Worm (Caenorhabditis elegans) whole organism, L3 larva: ENCODE data around the gene srh-264.

Experiments used
- R02D3.7 ChIP-seq: fragments of 150-350 bp; optimal IDR thresholded peaks from 2 replicates; lab custom pipeline; 2014; ENCODE audit warnings: missing biosample characterization, missing genetic modification characterization
- ZK546.5 ChIP-seq: sonication (generic microtip); optimal IDR thresholded peaks from 2 replicates; lab custom pipeline; 2017; ENCODE audit warnings: missing biosample characterization, missing genetic modification characterization
- aly-2 ChIP-seq: fragments of 150-350 bp; optimal IDR thresholded peaks from 2 replicates; lab custom pipeline; 2014; ENCODE audit warnings: missing biosample characterization, missing genetic modification characterization
- ceh-16 ChIP-seq: sonication (generic microtip); optimal IDR thresholded peaks from 2 replicates; lab custom pipeline; 2017; ENCODE audit warnings: missing biosample characterization, missing genetic modification characterization
- ceh-28 ChIP-seq: fragments of 150-350 bp; optimal IDR thresholded peaks from 2 replicates; lab custom pipeline; 2014; ENCODE audit warnings: missing biosample characterization, missing genetic modification reagents, missing genetic modification characterization
- egl-27 ChIP-seq: sonication (generic microtip); optimal IDR thresholded peaks from 4 replicates; lab custom pipeline; 2017; ENCODE audit warnings: missing biosample characterization, missing genetic modification reagents, missing genetic modification characterization
- egl-5 ChIP-seq: fragments of 150-350 bp; optimal IDR thresholded peaks from 2 replicates; lab custom pipeline; 2017; ENCODE audit warnings: missing biosample characterization, missing genetic modification reagents, missing genetic modification characterization, inconsistent platforms
- elt-1 ChIP-seq: fragments of 150-350 bp; optimal IDR thresholded peaks from 2 replicates; lab custom pipeline; 2014; ENCODE audit warnings: missing biosample characterization, missing genetic modification characterization
- elt-3 ChIP-seq, 3 experiments: fragments of 150-350 bp in 1 of 3; sonication (generic microtip) in 2 of 3; optimal IDR thresholded peaks; 2 replicates in 2 of 3; 4 replicates in 1 of 3; lab custom pipeline; 2014 to 2017; ENCODE audit warnings: missing biosample characterization in 3 of 3, missing genetic modification characterization in 3 of 3
- eor-1 ChIP-seq, 2 experiments: fragments of 150-350 bp; optimal IDR thresholded peaks; 2 replicates each; lab custom pipeline; 2014 to 2018; ENCODE audit warnings: missing biosample characterization in 2 of 2, missing genetic modification characterization in 2 of 2
- fkh-2 ChIP-seq: fragments of 150-350 bp; optimal IDR thresholded peaks from 2 replicates; lab custom pipeline; 2014; ENCODE audit warnings: missing biosample characterization, missing genetic modification reagents, missing genetic modification characterization
- fos-1 ChIP-seq: fragments of 150-350 bp; optimal IDR thresholded peaks from 2 replicates; lab custom pipeline; 2014; ENCODE audit warnings: missing biosample characterization, missing genetic modification characterization
- hmg-11 ChIP-seq: sonication (generic microtip); optimal IDR thresholded peaks from 2 replicates; lab custom pipeline; 2016; ENCODE audit warnings: missing genetic modification characterization, missing compliant biosample characterization
- jun-1 ChIP-seq: fragments of 150-350 bp; optimal IDR thresholded peaks from 2 replicates; lab custom pipeline; 2014; ENCODE audit warnings: missing biosample characterization, missing genetic modification reagents, missing genetic modification characterization
- lin-15B ChIP-seq: fragments of 150-350 bp; optimal IDR thresholded peaks from 2 replicates; lab custom pipeline; 2014; ENCODE audit warnings: missing biosample characterization, missing genetic modification characterization
- lin-39 ChIP-seq: fragments of 150-350 bp; optimal IDR thresholded peaks from 2 replicates; lab custom pipeline; 2018; ENCODE audit warnings: missing biosample characterization, missing genetic modification reagents, missing genetic modification characterization
- lsy-12 ChIP-seq: sonication (generic microtip); optimal IDR thresholded peaks from 2 replicates; lab custom pipeline; 2016; ENCODE audit warnings: mild to moderate bottlenecking, missing genetic modification characterization, missing compliant biosample characterization
- mml-1 ChIP-seq: fragments of 150-350 bp; sonication (generic microtip); optimal IDR thresholded peaks from 3 replicates; lab custom pipeline; 2014; ENCODE audit warnings: missing biosample characterization, missing genetic modification characterization
- nfya-1 ChIP-seq: sonication (generic microtip); optimal IDR thresholded peaks from 2 replicates; lab custom pipeline; 2017; ENCODE audit warnings: missing genetic modification characterization, mild to moderate bottlenecking, missing compliant biosample characterization, antibody characterized with exemption, moderate library complexity; ENCODE audit not compliant: insufficient read depth
- nhr-25 ChIP-seq: sonication (generic microtip); optimal IDR thresholded peaks from 2 replicates; lab custom pipeline; 2017; ENCODE audit warnings: missing biosample characterization, missing genetic modification characterization
- nhr-28 ChIP-seq: fragments of 150-350 bp; optimal IDR thresholded peaks from 2 replicates; lab custom pipeline; 2014; ENCODE audit warnings: missing biosample characterization, missing genetic modification characterization
- nhr-67 ChIP-seq: fragments of 150-350 bp; optimal IDR thresholded peaks from 2 replicates; lab custom pipeline; 2014; ENCODE audit warnings: missing biosample characterization, missing genetic modification characterization
- nhr-76 ChIP-seq: fragments of 150-350 bp; sonication (generic microtip); optimal IDR thresholded peaks from 5 replicates; lab custom pipeline; 2014; ENCODE audit warnings: missing biosample characterization, missing genetic modification characterization
- nhr-77 ChIP-seq: fragments of 150-350 bp; optimal IDR thresholded peaks from 2 replicates; lab custom pipeline; 2014; ENCODE audit warnings: missing biosample characterization, missing genetic modification characterization
- pqm-1 ChIP-seq: fragments of 150-350 bp; optimal IDR thresholded peaks from 2 replicates; lab custom pipeline; 2017; ENCODE audit warnings: missing biosample characterization, missing genetic modification characterization, inconsistent platforms
- sea-2 ChIP-seq: fragments of 150-350 bp; sonication (generic microtip); optimal IDR thresholded peaks from 4 replicates; lab custom pipeline; 2014; ENCODE audit warnings: missing biosample characterization, missing genetic modification reagents, missing genetic modification characterization
- skn-1 ChIP-seq: fragments of 150-350 bp; optimal IDR thresholded peaks from 2 replicates; lab custom pipeline; 2014; ENCODE audit warnings: missing biosample characterization, missing genetic modification characterization
- snpc-4 ChIP-seq: fragments of 150-350 bp; optimal IDR thresholded peaks from 2 replicates; lab custom pipeline; 2014; ENCODE audit warnings: missing biosample characterization, missing genetic modification characterization
- tbx-2 ChIP-seq: sonication (generic microtip); optimal IDR thresholded peaks from 2 replicates; lab custom pipeline; 2016; ENCODE audit warnings: mild to moderate bottlenecking, missing genetic modification characterization, missing compliant biosample characterization
- unc-39 ChIP-seq: sonication (generic microtip); optimal IDR thresholded peaks from 4 replicates; lab custom pipeline; 2017; ENCODE audit warnings: missing biosample characterization, missing genetic modification characterization
- unc-62 ChIP-seq: fragments of 150-350 bp; sonication (generic microtip); optimal IDR thresholded peaks from 4 replicates; lab custom pipeline; 2014; ENCODE audit warnings: missing biosample characterization, missing genetic modification reagents, missing genetic modification characterization
- ztf-11 ChIP-seq: fragments of 150-350 bp; optimal IDR thresholded peaks from 2 replicates; lab custom pipeline; 2014; ENCODE audit warnings: missing biosample characterization, missing genetic modification characterization

The srh-264 gene

ce11 chrV:15379817-15380216 is 34.1 kb upstream of the srh-264 start, which contains the start of gene srh-251:
TSS of gene srh-251 (minus strand) at chrV:15379917.
- TF ChIP-seq lin-39 (tag; lab: Kevin White, UChicago) (no peak), ceh-28 (tag; lab: Kevin White, UChicago) (no peak), skn-1 (no peak), nhr-25 (tag; lab: Kevin White, UChicago) (no peak), egl-27 (tag; lab: Kevin White, UChicago) (no peak), snpc-4 (tag; lab: Kevin White, UChicago) (no peak), lin-15B (tag; lab: Kevin White, UChicago) (no peak), R02D3.7 (no peak)

ce11 chrV:15380857-15381256 is 33.1 kb upstream of the srh-264 start, which contains the start of gene dhs-23:
TSS of gene dhs-23 (plus strand) at chrV:15381219.
- TF ChIP-seq nfya-1 (tag; lab: Kevin White, UChicago) (no peak), sea-2 (GFP tag; lab: Kevin White, UChicago) (no peak), fkh-2 (tag; lab: Kevin White, UChicago) (no peak), egl-27 (tag; lab: Kevin White, UChicago) (no peak), egl-5 (tag; lab: Kevin White, UChicago) (no peak), lsy-12 (tag; lab: Kevin White, UChicago) (no peak), nhr-76 (tag; lab: Kevin White, UChicago) (no peak), nhr-28 (tag; lab: Kevin White, UChicago) (no peak), nhr-77 (tag; lab: Kevin White, UChicago) (no peak), fos-1 (tag; lab: Kevin White, UChicago) (no peak), pqm-1 (tag; lab: Kevin White, UChicago) (no peak), lin-15B (tag; lab: Kevin White, UChicago) (no peak), lin-39 (tag; lab: Kevin White, UChicago) (no peak), ceh-16 (no peak), jun-1 (tag; lab: Kevin White, UChicago) (no peak), ZK546.5 (no peak)

- no peak for TF ChIP-seq unc-62 (GFP tag; lab: Kevin White, UChicago)
- TF ChIP-seq aly-2 (tag; lab: Kevin White, UChicago): no peak
Measured at ce11 chrV:15383739-15384138, 30.2 kb upstream of the srh-264 start, which contains the start of gene str-88. TSS of gene str-88 (minus strand) at chrV:15383839.

- TF ChIP-seq tbx-2 (tag; lab: Kevin White, UChicago): no peak
- TF ChIP-seq, all 47 proteins: peak for 0
Measured at ce11 chrV:15384733-15385132, 29.2 kb upstream of the srh-264 start, which contains the start of gene str-102. TSS of gene str-102 (plus strand) at chrV:15385033.

ce11 chrV:15388820-15389384 is 25.0 kb upstream of the srh-264 start, which contains the start of gene srh-170:
TSS of gene srh-170 (minus strand) at chrV:15388870.
- TF ChIP-seq pqm-1 (tag; lab: Kevin White, UChicago): no peak
- no peak for TF ChIP-seq jun-1 (tag; lab: Kevin White, UChicago)
- no peak for TF ChIP-seq elt-3 (tag; optimal IDR thresholded peaks at IDR 0.05; lab: Kevin White, UChicago)
- TF ChIP-seq elt-1 (tag; lab: Kevin White, UChicago): no peak
- no peak for TF ChIP-seq egl-27 (tag; lab: Kevin White, UChicago)
- no peak for TF ChIP-seq lsy-12 (tag; lab: Kevin White, UChicago)
- no peak for TF ChIP-seq hmg-11
- TF ChIP-seq ztf-11 (tag; lab: Kevin White, UChicago): no peak
- no peak for TF ChIP-seq mml-1 (tag; lab: Kevin White, UChicago)
- TF ChIP-seq ceh-28 (tag; lab: Kevin White, UChicago): no peak
- no peak for TF ChIP-seq unc-62 (GFP tag; lab: Kevin White, UChicago)
- TF ChIP-seq sea-2 (GFP tag; lab: Kevin White, UChicago): no peak
- TF ChIP-seq nhr-67 (tag; lab: Kevin White, UChicago): no peak
- TF ChIP-seq nhr-76 (tag; lab: Kevin White, UChicago): no peak
- TF ChIP-seq nfya-1 (tag; lab: Kevin White, UChicago): no peak
- no peak for TF ChIP-seq eor-1 (tag; optimal IDR thresholded peaks at IDR 0.05; lab: Kevin White, UChicago)
- no peak for TF ChIP-seq unc-39 (tag; lab: Kevin White, UChicago)
